Worm (Caenorhabditis elegans) whole organism, L3 larva: Measurements from ENCODE around the gene F49C12.1.

Experiments
- ZK546.5 ChIP-seq: sonication (generic microtip); optimal IDR thresholded peaks from 2 replicates; lab custom pipeline; 2017; ENCODE audit warnings: missing biosample characterization, missing genetic modification characterization
- ceh-82 ChIP-seq: fragments of 150-350 bp; optimal IDR thresholded peaks from 2 replicates; lab custom pipeline; 2014; ENCODE audit warnings: missing biosample characterization, missing genetic modification characterization
- nhr-237 ChIP-seq: fragments of 150-350 bp; optimal IDR thresholded peaks from 2 replicates; lab custom pipeline; 2014; ENCODE audit warnings: missing biosample characterization, missing genetic modification characterization
- pqm-1 ChIP-seq: fragments of 150-350 bp; optimal IDR thresholded peaks from 2 replicates; lab custom pipeline; 2017; ENCODE audit warnings: missing biosample characterization, missing genetic modification characterization, inconsistent platforms
- unc-39 ChIP-seq: sonication (generic microtip); optimal IDR thresholded peaks from 4 replicates; lab custom pipeline; 2017; ENCODE audit warnings: missing biosample characterization, missing genetic modification characterization

ce11 chrIV:9299145-9299544 lies 3.0 kb upstream of the F49C12.1 start, which contains the start of gene F49C12.2:
- TF ChIP-seq nhr-237 (tag; lab: Kevin White, UChicago) (no peak), ceh-82 (tag; lab: Kevin White, UChicago) (no peak), pqm-1 (tag; lab: Kevin White, UChicago) (no peak), ZK546.5 (tag; lab: Kevin White, UChicago) (no peak), unc-39 (tag; lab: Kevin White, UChicago) (no peak)
